Worm (Caenorhabditis elegans): ENCODE measurements around the gene pigc-1.

- no peak for TF ChIP-seq ceh-13 (GFP tag; optimal IDR thresholded peaks at IDR 0.05)
- TF ChIP-seq aly-1 (tag; optimal IDR thresholded peaks at IDR 0.05): no peak
- no peak for TF ChIP-seq B0310.2 (tag; optimal IDR thresholded peaks at IDR 0.05)
- TF ChIP-seq pes-1 (GFP tag; IDR thresholded peaks at IDR 0.05): no peak
- TF ChIP-seq ama-1 (optimal IDR thresholded peaks at IDR 0.05): no peak
- no peak for TF ChIP-seq hnd-1 (tag; optimal IDR thresholded peaks at IDR 0.05)
- no peak for TF ChIP-seq sea-1 (GFP tag; conservative IDR thresholded peaks at IDR 0.05)
- no peak for TF ChIP-seq hmg-4 (GFP tag; optimal IDR thresholded peaks at IDR 0.05)
Measured at ce11 chrIV:9323989-9324506, 18.9 kb downstream of the pigc-1 start, which contains the start of the genes nspg-11 and F49C12.15.
